Worm (Caenorhabditis elegans): ENCODE results near the gene his-40.

DNA sequence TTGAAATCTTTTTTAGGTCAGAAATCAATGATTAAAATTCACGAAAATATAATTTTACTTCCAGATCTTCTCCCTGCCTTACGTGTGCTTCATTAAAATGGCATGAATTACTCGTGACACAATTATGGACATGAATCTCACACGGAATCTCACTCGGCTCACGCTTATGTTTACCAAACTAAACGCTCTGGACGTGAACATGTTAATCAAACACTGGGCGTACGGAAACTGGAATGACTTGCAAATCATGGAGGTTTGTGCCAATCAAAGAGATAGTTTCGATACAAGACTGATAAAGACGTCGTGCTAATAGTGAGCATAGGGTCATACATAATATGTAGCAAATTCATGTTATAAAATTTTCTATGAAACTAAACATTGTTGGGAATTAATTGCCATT lies 4.7 kb downstream of the his-40 start:
- no peak for TF ChIP-seq W03F9.2 (tag; optimal IDR thresholded peaks at IDR 0.05)
- no peak for TF ChIP-seq dao-5 (tag; optimal IDR thresholded peaks at IDR 0.05)

All from whole organism, L4/young adult.